Fruit fly (Drosophila melanogaster) whole organism, embryonic: ENCODE results near the gene Sf3b6.
A peak's percentile ranks its signal among the peaks of the same experiment; 100 is the strongest.

Experiments used
- Atf3 ChIP-seq: fragments of 200-800 bp; sonication (Bioruptor generic); optimal IDR thresholded peaks from 3 replicates; lab custom pipeline; 2016; ENCODE audit warnings: missing biosample characterization, missing genetic modification characterization
- CG1024 ChIP-seq: fragments of 200-800 bp; sonication (Bioruptor generic); IDR thresholded peaks from 2 replicates; pipeline ENCODE4 v1.3.6; 2022; ENCODE audit warnings: missing biosample characterization, missing genetic modification characterization
- CG11456 ChIP-seq: fragments of 200-800 bp; sonication (Bioruptor generic); IDR thresholded peaks from 3 replicates; pipeline ENCODE4 v1.3.6; 2022; ENCODE audit warnings: missing biosample characterization, missing genetic modification characterization
- CG14667 ChIP-seq: fragments of 200-800 bp; sonication (Bioruptor generic); IDR thresholded peaks from 2 replicates; pipeline ENCODE4 v1.3.6; 2022; ENCODE audit warnings: missing biosample characterization, missing genetic modification characterization
- CG1603 ChIP-seq: fragments of 200-800 bp; sonication (Bioruptor generic); optimal IDR thresholded peaks from 2 replicates; lab custom pipeline; 2019; ENCODE audit warnings: missing biosample characterization, mild to moderate bottlenecking, missing genetic modification characterization, moderate library complexity
- CG30020 ChIP-seq: fragments of 200-800 bp; optimal IDR thresholded peaks from 2 replicates; lab custom pipeline; 2019; ENCODE audit warnings: missing biosample characterization, mild to moderate bottlenecking, missing genetic modification characterization, moderate library complexity
- CG5180 ChIP-seq: fragments of 200-800 bp; sonication (Bioruptor generic); optimal IDR thresholded peaks from 3 replicates; lab custom pipeline; 2017; ENCODE audit warnings: missing biosample characterization, missing genetic modification characterization, mild to moderate bottlenecking, moderate library complexity, missing genetic modification reagents
- CG6813 ChIP-seq: fragments of 200-800 bp; sonication (Bioruptor generic); optimal IDR thresholded peaks from 2 replicates; lab custom pipeline; 2017; ENCODE audit warnings: missing biosample characterization, missing genetic modification characterization, mild to moderate bottlenecking, moderate library complexity, missing genetic modification reagents
- CG7357 ChIP-seq: fragments of 200-800 bp; sonication (Bioruptor generic); IDR thresholded peaks from 3 replicates; pipeline ENCODE4 v1.3.6; 2022; ENCODE audit warnings: missing biosample characterization, missing genetic modification characterization
- CG7928 ChIP-seq: fragments of 200-800 bp; sonication (Bioruptor generic); optimal IDR thresholded peaks from 2 replicates; lab custom pipeline; 2017; ENCODE audit warnings: missing biosample characterization, mild to moderate bottlenecking, missing genetic modification characterization
- CG8478 ChIP-seq: fragments of >200 bp; optimal IDR thresholded peaks from 2 replicates; lab custom pipeline; 2018
- CG9437 ChIP-seq: fragments of 200-800 bp; sonication (Bioruptor generic); optimal IDR thresholded peaks from 2 replicates; lab custom pipeline; 2018; ENCODE audit warnings: missing biosample characterization, mild to moderate bottlenecking, missing genetic modification characterization
- CG9609 ChIP-seq: fragments of 200-800 bp; sonication (Bioruptor generic); optimal IDR thresholded peaks from 3 replicates; lab custom pipeline; 2016; ENCODE audit warnings: missing biosample characterization, missing genetic modification characterization
- CG9876 ChIP-seq: fragments of 200-800 bp; sonication (Bioruptor generic); optimal IDR thresholded peaks from 2 replicates; lab custom pipeline; 2016; ENCODE audit warnings: missing biosample characterization, missing genetic modification characterization
- CHES-1-like ChIP-seq: fragments of 200-800 bp; sonication (Bioruptor generic); optimal IDR thresholded peaks from 2 replicates; lab custom pipeline; 2016; ENCODE audit warnings: missing biosample characterization, missing genetic modification characterization
- Camta ChIP-seq: fragments of 200-800 bp; sonication (Bioruptor generic); optimal IDR thresholded peaks from 2 replicates; lab custom pipeline; 2016; ENCODE audit warnings: missing biosample characterization, missing genetic modification characterization
- CoRest ChIP-seq: fragments of 200-800 bp; sonication (Bioruptor generic); optimal IDR thresholded peaks from 3 replicates; lab custom pipeline; 2018; ENCODE audit warnings: missing biosample characterization, mild to moderate bottlenecking, missing genetic modification characterization, moderate library complexity
- D19B ChIP-seq: fragments of 200-800 bp; sonication (Bioruptor generic); optimal IDR thresholded peaks from 2 replicates; lab custom pipeline; 2017; ENCODE audit warnings: missing biosample characterization, mild to moderate bottlenecking, missing genetic modification characterization
- Ets97D ChIP-seq: fragments of 200-800 bp; sonication (Bioruptor generic); optimal IDR thresholded peaks from 3 replicates; lab custom pipeline; 2016; ENCODE audit warnings: missing biosample characterization, missing genetic modification characterization
- Fer1 ChIP-seq: fragments of 200-800 bp; sonication (Bioruptor generic); optimal IDR thresholded peaks from 2 replicates; lab custom pipeline; 2017; ENCODE audit warnings: missing biosample characterization, mild to moderate bottlenecking, missing genetic modification characterization
- Fer2 ChIP-seq: fragments of 200-800 bp; sonication (Bioruptor generic); optimal IDR thresholded peaks from 2 replicates; lab custom pipeline; 2018; ENCODE audit warnings: missing biosample characterization, mild to moderate bottlenecking, missing genetic modification characterization, moderate library complexity
- Gsc ChIP-seq: fragments of 200-800 bp; sonication (Bioruptor generic); IDR thresholded peaks from 2 replicates; pipeline ENCODE4 v1.3.6; 2022; ENCODE audit warnings: missing biosample characterization, missing genetic modification characterization
- Hsf ChIP-seq: fragments of 200-800 bp; sonication (Bioruptor generic); optimal IDR thresholded peaks from 3 replicates; lab custom pipeline; 2016; ENCODE audit warnings: missing biosample characterization, missing genetic modification characterization
- Kr ChIP-seq: fragments of 200-800 bp; sonication (Bioruptor generic); optimal IDR thresholded peaks from 2 replicates; lab custom pipeline; 2017; ENCODE audit warnings: missing biosample characterization, mild to moderate bottlenecking, missing genetic modification characterization
- Lim3 ChIP-seq: fragments of 200-800 bp; sonication (Bioruptor generic); IDR thresholded peaks from 2 replicates; pipeline ENCODE4 v1.3.6; 2022; ENCODE audit warnings: missing biosample characterization, missing genetic modification characterization
- Nf-YC ChIP-seq: fragments of 200-800 bp; optimal IDR thresholded peaks from 3 replicates; lab custom pipeline; 2019; ENCODE audit warnings: missing biosample characterization, mild to moderate bottlenecking, missing genetic modification characterization, moderate library complexity
- Side ChIP-seq: fragments of 200-800 bp; sonication (Bioruptor generic); optimal IDR thresholded peaks from 2 replicates; lab custom pipeline; 2016; ENCODE audit warnings: missing biosample characterization, missing genetic modification characterization
- bbx ChIP-seq: fragments of 200-800 bp; sonication (Bioruptor generic); IDR thresholded peaks from 2 replicates; pipeline ENCODE4 v1.3.6; 2022; ENCODE audit warnings: missing biosample characterization, missing genetic modification characterization; ENCODE audit not compliant: partially characterized antibody
- cato ChIP-seq: fragments of 200-800 bp; sonication (Bioruptor generic); optimal IDR thresholded peaks from 2 replicates; lab custom pipeline; 2016; ENCODE audit warnings: missing biosample characterization, missing genetic modification characterization, borderline replicate concordance
- chif ChIP-seq, 2 experiments: fragments of 200-800 bp; sonication (Bioruptor generic); optimal IDR thresholded peaks; 3 replicates each; lab custom pipeline; 2016; ENCODE audit warnings: missing biosample characterization in 2 of 2, missing genetic modification characterization in 2 of 2
- ci ChIP-seq: fragments of 200-800 bp; sonication (Bioruptor generic); IDR thresholded peaks from 3 replicates; pipeline ENCODE4 v1.3.6; 2022; ENCODE audit warnings: missing biosample characterization, missing genetic modification characterization
- dysf ChIP-seq: fragments of 200-800 bp; sonication (Bioruptor generic); IDR thresholded peaks from 3 replicates; pipeline ENCODE4 v1.3.6; 2022; ENCODE audit warnings: missing biosample characterization, missing genetic modification characterization
- exex ChIP-seq: fragments of 200-800 bp; sonication (Bioruptor generic); optimal IDR thresholded peaks from 4 replicates; lab custom pipeline; 2018; ENCODE audit warnings: missing biosample characterization, mild to moderate bottlenecking, missing genetic modification characterization, moderate library complexity
- ftz-f1 ChIP-seq: fragments of 200-800 bp; sonication (Bioruptor generic); optimal IDR thresholded peaks from 2 replicates; lab custom pipeline; 2016; ENCODE audit warnings: missing biosample characterization, missing genetic modification characterization
- gce ChIP-seq: fragments of 200-800 bp; sonication (Bioruptor generic); IDR thresholded peaks from 3 replicates; pipeline ENCODE4 v1.3.6; 2022; ENCODE audit warnings: missing biosample characterization, missing genetic modification characterization
- hth ChIP-seq: fragments of >200 bp; optimal IDR thresholded peaks from 2 replicates; lab custom pipeline; 2017; ENCODE audit warnings: inconsistent platforms
- ind ChIP-seq: fragments of 200-800 bp; sonication (Bioruptor generic); optimal IDR thresholded peaks from 3 replicates; lab custom pipeline; 2016; ENCODE audit warnings: missing biosample characterization, missing genetic modification characterization
- lilli ChIP-seq: fragments of 200-800 bp; sonication (Bioruptor generic); optimal IDR thresholded peaks from 3 replicates; lab custom pipeline; 2016; ENCODE audit warnings: missing biosample characterization, missing genetic modification characterization
- mirr ChIP-seq: fragments of 200-800 bp; sonication (Bioruptor generic); optimal IDR thresholded peaks from 3 replicates; lab custom pipeline; 2018; ENCODE audit warnings: missing biosample characterization, mild to moderate bottlenecking, missing genetic modification characterization
- onecut ChIP-seq: fragments of 200-800 bp; sonication (Bioruptor generic); IDR thresholded peaks from 2 replicates; pipeline ENCODE4 v1.3.6; 2022; ENCODE audit warnings: missing biosample characterization, missing genetic modification characterization
- salm ChIP-seq: fragments of 200-800 bp; sonication (Bioruptor generic); optimal IDR thresholded peaks from 2 replicates; lab custom pipeline; 2018; ENCODE audit warnings: missing biosample characterization, mild to moderate bottlenecking, missing genetic modification characterization
- sens-2 ChIP-seq: fragments of 200-800 bp; sonication (Bioruptor generic); IDR thresholded peaks from 2 replicates; pipeline ENCODE4 v1.3.6; 2022; ENCODE audit warnings: missing biosample characterization, missing genetic modification characterization
- slp2 ChIP-seq: fragments of 200-800 bp; sonication (Bioruptor generic); optimal IDR thresholded peaks from 2 replicates; lab custom pipeline; 2016; ENCODE audit warnings: missing biosample characterization, missing genetic modification characterization
- sqz ChIP-seq: fragments of 200-800 bp; sonication (Bioruptor generic); optimal IDR thresholded peaks from 3 replicates; lab custom pipeline; 2018; ENCODE audit warnings: missing biosample characterization, mild to moderate bottlenecking, missing genetic modification characterization
- toy ChIP-seq: fragments of 200-800 bp; sonication (Bioruptor generic); IDR thresholded peaks from 2 replicates; pipeline ENCODE4 v1.3.6; 2022; ENCODE audit warnings: missing biosample characterization, missing genetic modification characterization
- vnd ChIP-seq: fragments of 200-800 bp; sonication (Bioruptor generic); IDR thresholded peaks from 3 replicates; pipeline ENCODE4 v1.3.6; 2022; ENCODE audit warnings: missing biosample characterization, missing genetic modification characterization; ENCODE audit not compliant: partially characterized antibody

Gene Sf3b6

DNA sequence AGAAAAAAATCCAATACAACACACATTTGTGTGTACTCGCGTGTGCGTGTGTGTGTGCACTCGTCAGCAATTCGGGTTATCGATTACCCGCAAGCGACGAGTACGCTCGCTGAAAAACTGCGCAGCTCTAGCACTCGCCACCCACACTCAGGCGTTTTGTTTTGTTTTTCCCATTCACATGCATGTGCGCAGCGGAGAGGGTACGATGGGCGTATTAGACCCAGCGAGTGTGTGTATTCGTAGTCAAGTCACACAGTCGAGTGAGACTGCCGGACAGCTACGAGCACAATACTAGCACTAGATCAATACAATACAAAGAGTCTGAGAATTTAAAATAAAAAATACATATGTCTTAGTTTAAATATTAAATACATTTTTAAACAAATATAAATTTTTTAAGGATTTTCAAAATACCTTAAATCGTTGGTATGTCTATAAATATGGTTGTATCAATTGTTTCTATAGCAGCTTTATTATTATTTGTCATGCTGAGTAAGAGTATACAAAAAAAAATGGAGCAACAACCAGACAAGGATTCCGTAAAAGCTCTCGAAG, 8.0 kb downstream of the Sf3b6 start, which contains the start of the genes D19B and CG43293 (continued):
- peak; percentile 86 for TF ChIP-seq CG1024
- peak; percentile 97 for TF ChIP-seq ci
- TF ChIP-seq Lim3 (GFP tag; lab: Robert Waterston, UW), result peak; percentile 69
- peak; percentile 77 for TF ChIP-seq bbx
- peak; percentile 61 for TF ChIP-seq CG7928 (GFP tag; lab: Kevin White, UChicago)
- no peak for TF ChIP-seq hth (lab: Kevin White, UChicago)
- peak; percentile 77 for TF ChIP-seq Atf3 (GFP tag; lab: Kevin White, UChicago)
- no peak for TF ChIP-seq sqz (GFP tag; lab: Kevin White, UChicago)
- peak; percentile 80 to 87 for TF ChIP-seq chif (GFP tag; optimal IDR thresholded peaks at IDR 0.05; lab: Kevin White, UChicago)
- peak; percentile 92 for TF ChIP-seq gce (GFP tag; lab: Robert Waterston, UW)
- TF ChIP-seq CG1603, result peak; percentile 91
- TF ChIP-seq CG5180, result no peak
- TF ChIP-seq Fer1 (GFP tag; lab: Kevin White, UChicago), result peak; percentile 87
- no peak for TF ChIP-seq exex (tag; lab: Kevin White, UChicago)
- peak; percentile 98 for TF ChIP-seq CG11456 (GFP tag; lab: Robert Waterston, UW)
- peak; percentile 64 for TF ChIP-seq sens-2 (GFP tag; lab: Robert Waterston, UW)
- TF ChIP-seq salm, result peak; percentile 57
- peak; percentile 72 for TF ChIP-seq slp2 (GFP tag; lab: Kevin White, UChicago)
- no peak for TF ChIP-seq Kr (GFP tag; lab: Kevin White, UChicago)
- TF ChIP-seq Gsc (GFP tag; lab: Robert Waterston, UW), result no peak
- TF ChIP-seq CG9437, result peak; percentile 63
- TF ChIP-seq Side (GFP tag; lab: Kevin White, UChicago), result peak; percentile 77
- TF ChIP-seq Fer2 (tag; lab: Kevin White, UChicago), result peak; percentile 71
- TF ChIP-seq ftz-f1 (GFP tag; lab: Kevin White, UChicago), result peak; percentile 79
- peak; percentile 91 for TF ChIP-seq dysf (GFP tag; lab: Robert Waterston, UW)
- TF ChIP-seq CG8478, result peak; percentile 77
- peak; percentile 78 for TF ChIP-seq CG9876
- peak; percentile 86 for TF ChIP-seq Hsf (GFP tag; lab: Kevin White, UChicago)
- TF ChIP-seq CHES-1-like (GFP tag; lab: Kevin White, UChicago), result peak; percentile 92
- TF ChIP-seq lilli (GFP tag; lab: Kevin White, UChicago), result peak; percentile 95
- peak; percentile 79 for TF ChIP-seq mirr
- TF ChIP-seq Camta, result peak; percentile 83
- peak; percentile 77 for TF ChIP-seq CG14667 (GFP tag; lab: Robert Waterston, UW)
- peak; percentile 91 for TF ChIP-seq onecut
- TF ChIP-seq cato, result peak; percentile 80
- peak; percentile 86 for TF ChIP-seq CG6813 (GFP tag; lab: Kevin White, UChicago)
- TF ChIP-seq Ets97D (GFP tag; lab: Kevin White, UChicago), result peak; percentile 74
- 0 out of 2 replicates have a peak, but pooled peaks have one; percentile 54 for TF ChIP-seq toy (GFP tag; lab: Robert Waterston, UW)
- TF ChIP-seq CG9609 (GFP tag; lab: Kevin White, UChicago), result peak; percentile 87
- TF ChIP-seq CG7357 (GFP tag; lab: Robert Waterston, UW), result peak; percentile 54; the same call in 1 of the 3 replicates
- TF ChIP-seq D19B, result peak; percentile 100
- TF ChIP-seq ind (GFP tag; lab: Kevin White, UChicago), result peak; percentile 93
- peak; percentile 83 for TF ChIP-seq CoRest (tag; lab: Kevin White, UChicago)
- peak; percentile 72 for TF ChIP-seq Nf-YC (tag; lab: Kevin White, UChicago)
- 0 out of 3 replicates have a peak, but pooled peaks have one; percentile 34 for TF ChIP-seq vnd (GFP tag; lab: Robert Waterston, UW)
- peak; percentile 53 for TF ChIP-seq CG30020 (tag; lab: Kevin White, UChicago)
